Worm (Caenorhabditis elegans) whole organism, young adult: ENCODE measurements around the gene F10D7.10.

Experiments
- F49E8.2 ChIP-seq: sonication (generic microtip); optimal IDR thresholded peaks from 3 replicates; lab custom pipeline; 2017; ENCODE audit warnings: missing genetic modification characterization, mild to moderate bottlenecking, missing compliant biosample characterization, antibody characterized with exemption, moderate library complexity; ENCODE audit not compliant: insufficient read depth
- akir-1 ChIP-seq: fragments of 200-800 bp; sonication (Bioruptor generic); optimal IDR thresholded peaks from 2 replicates; lab custom pipeline; 2018; ENCODE audit warnings: mild to moderate bottlenecking, missing genetic modification characterization, moderate library complexity, missing compliant biosample characterization
- ama-1 ChIP-seq, 3 experiments: fragments of 150-350 bp in 1 of 3; sonication (generic microtip) in 2 of 3; optimal IDR thresholded peaks; 2 replicates each; lab custom pipeline; 2014 to 2018; ENCODE audit warnings: missing biosample characterization in 2 of 3, missing genetic modification characterization in 2 of 3, missing genetic modification reagents in 2 of 3
- atf-7 ChIP-seq: sonication (generic microtip); optimal IDR thresholded peaks from 2 replicates; lab custom pipeline; 2017; ENCODE audit warnings: mild to moderate bottlenecking, missing genetic modification characterization, missing compliant biosample characterization
- bed-2 ChIP-seq: fragments of 200-800 bp; sonication (Bioruptor generic); IDR thresholded peaks from 2 replicates; pipeline ENCODE4 v1.3.6; 2022; ENCODE audit warnings: missing genetic modification reagents, missing genetic modification characterization, missing compliant biosample characterization
- him-1 ChIP-seq: sonication (generic microtip); optimal IDR thresholded peaks from 2 replicates; lab custom pipeline; 2016; ENCODE audit warnings: missing genotype, missing genetic modification reagents, missing genetic modification characterization, missing compliant biosample characterization
- hlh-26 ChIP-seq: fragments of 200-800 bp; sonication (Bioruptor generic); conservative IDR thresholded peaks from 2 replicates; pipeline ENCODE4 v1.3.6; 2022; ENCODE audit warnings: missing genetic modification reagents, missing genetic modification characterization, missing compliant biosample characterization
- hmg-1.2 ChIP-seq: fragments of 200-800 bp; sonication (Bioruptor generic); IDR thresholded peaks from 2 replicates; pipeline ENCODE4 v1.3.6; 2022; ENCODE audit warnings: missing genetic modification reagents, missing genetic modification characterization, missing compliant biosample characterization
- lag-1 ChIP-seq: fragments of 200-800 bp; sonication (Bioruptor generic); IDR thresholded peaks from 2 replicates; pipeline ENCODE4 v1.3.6; 2022; ENCODE audit warnings: missing genetic modification reagents, missing genetic modification characterization, missing compliant biosample characterization
- lsy-27 ChIP-seq: sonication (generic microtip); optimal IDR thresholded peaks from 2 replicates; lab custom pipeline; 2017; ENCODE audit warnings: missing genetic modification characterization, mild to moderate bottlenecking, missing compliant biosample characterization, antibody characterized with exemption, missing genotype, borderline replicate concordance; ENCODE audit not compliant: insufficient read depth
- pha-4 ChIP-seq: fragments of 150-350 bp; sonication (generic microtip); optimal IDR thresholded peaks from 2 replicates; lab custom pipeline; 2014; ENCODE audit warnings: missing biosample characterization, missing genetic modification reagents, missing genetic modification characterization
- sea-2 ChIP-seq: fragments of 200-800 bp; sonication (Bioruptor generic); IDR thresholded peaks from 2 replicates; pipeline ENCODE4 v1.3.6; 2022; ENCODE audit warnings: missing genetic modification characterization, missing compliant biosample characterization
- sptf-2 ChIP-seq: fragments of 200-800 bp; sonication (Bioruptor generic); optimal IDR thresholded peaks from 2 replicates; lab custom pipeline; 2018; ENCODE audit warnings: mild to moderate bottlenecking, missing genetic modification characterization, missing compliant biosample characterization

- TF ChIP-seq F49E8.2 (no peak), akir-1 (GFP tag; lab: Kevin White, UChicago) (no peak), hmg-1.2 (GFP tag; lab: Robert Waterston, UW) (no peak), bed-2 (GFP tag; lab: Robert Waterston, UW) (no peak), lag-1 (GFP tag; lab: Robert Waterston, UW) (no peak), him-1 (tag; lab: Kevin White, UChicago) (no peak), atf-7 (tag; lab: Kevin White, UChicago) (no peak), sptf-2 (no peak), lsy-27 (tag; lab: Kevin White, UChicago) (no peak), pha-4 (no peak), sea-2 (GFP tag; lab: Robert Waterston, UW) (no peak), ama-1 (optimal IDR thresholded peaks at IDR 0.05; lab: Kevin White, UChicago) (no peak), ama-1 (GFP tag; optimal IDR thresholded peaks at IDR 0.05; lab: Kevin White, UChicago) (no peak), hlh-26 (GFP tag; lab: Robert Waterston, UW) (no peak)
Observed at ce11 chrX:17330574-17330973, 49.0 kb downstream of the F10D7.10 start.
